Fruit fly (Drosophila melanogaster): ENCODE data around the gene CG17219.
A peak's percentile ranks its signal among the peaks of the same experiment; 100 is the strongest.

Gene CG17219

dm6 chr2L:3039774-3040173 lies 10.7 kb downstream of the CG17219 start, which contains the start of the genes cnir and CG17221 (continued):
- TF ChIP-seq Camta (GFP tag; optimal IDR thresholded peaks at IDR 0.05) (peak; percentile 60), row (GFP tag; IDR thresholded peaks at IDR 0.05) (peak; percentile 63), CG7556 (GFP tag; optimal IDR thresholded peaks at IDR 0.05) (peak; percentile 54), ERR (GFP tag; optimal IDR thresholded peaks at IDR 0.05) (peak; percentile 48), nmo (GFP tag; optimal IDR thresholded peaks at IDR 0.05) (peak; percentile 75), HLH3B (GFP tag; IDR thresholded peaks at IDR 0.05) (no peak), sna (GFP tag; IDR thresholded peaks at IDR 0.05; ENCODE audit: partially characterized antibody) (no peak; the same call in 1 of the 2 replicates), ken (GFP tag; IDR thresholded peaks at IDR 0.05) (no peak), CG3995 (GFP tag; optimal IDR thresholded peaks at IDR 0.05) (peak; percentile 46), sima (GFP tag; optimal IDR thresholded peaks at IDR 0.05) (no peak), ftz-f1 (GFP tag; optimal IDR thresholded peaks at IDR 0.05) (no peak), gce (GFP tag; IDR thresholded peaks at IDR 0.05) (no peak), tgo (GFP tag; IDR thresholded peaks at IDR 0.05) (no peak), insv (GFP tag; optimal IDR thresholded peaks at IDR 0.05) (peak in 1 of 2 experiments; percentile 63), CG3847 (GFP tag; IDR thresholded peaks at IDR 0.05) (peak; percentile 63; the same call in 1 of the 2 replicates), Dbx (GFP tag; IDR thresholded peaks at IDR 0.05) (0 out of 3 replicates have a peak, but pooled peaks have one; percentile 32), CHES-1-like (GFP tag; optimal IDR thresholded peaks at IDR 0.05) (peak; percentile 79), yki (optimal IDR thresholded peaks at IDR 0.05) (no peak), Bteb2 (GFP tag; optimal IDR thresholded peaks at IDR 0.05) (peak; percentile 64), emc (GFP tag; optimal IDR thresholded peaks at IDR 0.05) (peak; percentile 8), HLH4C (GFP tag; IDR thresholded peaks at IDR 0.05; ENCODE audit: partially characterized antibody) (no peak; the same call in 2 of the 3 replicates), oc (tag; optimal IDR thresholded peaks at IDR 0.05) (no peak), Med (GFP tag) (peak; percentile 97), wek (GFP tag; optimal IDR thresholded peaks at IDR 0.05) (no peak), CG4854 (GFP tag; optimal IDR thresholded peaks at IDR 0.05) (peak; percentile 68), Gsc (GFP tag; IDR thresholded peaks at IDR 0.05) (no peak), eyg (GFP tag; optimal IDR thresholded peaks at IDR 0.05) (peak; percentile 27), pum (GFP tag; optimal IDR thresholded peaks at IDR 0.05) (peak; percentile 69), trem (tag; optimal IDR thresholded peaks at IDR 0.05) (peak; percentile 86), CG8944 (GFP tag; optimal IDR thresholded peaks at IDR 0.05) (peak; percentile 63), CoRest (tag; optimal IDR thresholded peaks at IDR 0.05) (peak; percentile 74), E2f2 (GFP tag; IDR thresholded peaks at IDR 0.05) (peak; percentile 47), h (optimal IDR thresholded peaks at IDR 0.05) (no peak), ap (GFP tag; IDR thresholded peaks at IDR 0.05) (no peak), Six4 (GFP tag; optimal IDR thresholded peaks at IDR 0.05) (peak; percentile 64), nerfin-2 (GFP tag; IDR thresholded peaks at IDR 0.05; ENCODE audit: partially characterized antibody) (0 out of 2 replicates have a peak, but pooled peaks have one; percentile 27), lola (GFP tag; optimal IDR thresholded peaks at IDR 0.05) (peak in 1 of 3 experiments; percentile 60), Atf3 (GFP tag; optimal IDR thresholded peaks at IDR 0.05) (peak; percentile 26), bsh (GFP tag; optimal IDR thresholded peaks at IDR 0.05) (peak in 1 of 2 experiments; percentile 59), CG7963 (GFP tag; IDR thresholded peaks at IDR 0.05; ENCODE audit: partially characterized antibody) (no peak), dmrt99B (tag; optimal IDR thresholded peaks at IDR 0.05) (peak; percentile 51), CG33557 (GFP tag; optimal IDR thresholded peaks at IDR 0.05) (peak; percentile 18), CG7786 (GFP tag; optimal IDR thresholded peaks at IDR 0.05) (peak; percentile 49), ro (GFP tag; IDR thresholded peaks at IDR 0.05) (no peak), CG10959 (GFP tag; IDR thresholded peaks at IDR 0.05) (no peak), CG5245 (GFP tag; optimal IDR thresholded peaks at IDR 0.05) (peak; percentile 43), CG13424 (tag; optimal IDR thresholded peaks at IDR 0.05) (peak; percentile 74), cato (GFP tag; optimal IDR thresholded peaks at IDR 0.05; ENCODE audit: borderline replicate concordance) (peak; percentile 30), ind (GFP tag; optimal IDR thresholded peaks at IDR 0.05) (peak; percentile 73), CG2889 (GFP tag; IDR thresholded peaks at IDR 0.05) (no peak), CG18476 (GFP tag; optimal IDR thresholded peaks at IDR 0.05) (peak; percentile 82), CG9932 (GFP tag; IDR thresholded peaks at IDR 0.05) (peak; percentile 72)

Data from whole organism, embryonic.